Worm (Caenorhabditis elegans): ENCODE results near the gene W03F8.6.

The W03F8.6 gene

ce11 chrIV:5186480-5187205 is at the start of gene W03F8.6, which contains the start of gene mtrf-1L:
Gene W03F8.6, minus strand, starts transcription at chrIV:5186580.
Gene mtrf-1L, plus strand, starts transcription at chrIV:5187155.
- TF ChIP-seq ZK337.2 (GFP tag; IDR thresholded peaks at IDR 0.05), result no peak
- no peak for TF ChIP-seq rbr-2 (tag; optimal IDR thresholded peaks at IDR 0.05)
- no peak for TF ChIP-seq unc-62 (GFP tag; optimal IDR thresholded peaks at IDR 0.05 in 1 of 2)
- no peak for TF ChIP-seq unc-62 (tag; optimal IDR thresholded peaks at IDR 0.05)
- TF ChIP-seq nhr-48 (tag; optimal IDR thresholded peaks at IDR 0.05), result no peak
- TF ChIP-seq ctbp-1 (GFP tag; IDR thresholded peaks at IDR 0.05), result no peak
- TF ChIP-seq lsy-2 (tag; optimal IDR thresholded peaks at IDR 0.05), result no peak
- no peak for TF ChIP-seq dmd-8 (GFP tag; IDR thresholded peaks at IDR 0.05)
- TF ChIP-seq Y5F2A.4 (GFP tag; optimal IDR thresholded peaks at IDR 0.05), result no peak
- TF ChIP-seq nhr-28 (tag; optimal IDR thresholded peaks at IDR 0.05), result no peak
- no peak for TF ChIP-seq lin-39 (tag; optimal IDR thresholded peaks at IDR 0.05)
- no peak for TF ChIP-seq mdl-1 (tag; optimal IDR thresholded peaks at IDR 0.05)
- no peak for TF ChIP-seq nhr-11 (tag; optimal IDR thresholded peaks at IDR 0.05)
- TF ChIP-seq T26A8.4 (GFP tag; IDR thresholded peaks at IDR 0.05), result no peak
- no peak for TF ChIP-seq madf-9 (GFP tag; conservative IDR thresholded peaks at IDR 0.05)
- no peak for TF ChIP-seq egl-27 (tag; optimal IDR thresholded peaks at IDR 0.05)
- no peak for TF ChIP-seq lin-15B (tag; optimal IDR thresholded peaks at IDR 0.05)
- TF ChIP-seq ZK546.5 (tag; optimal IDR thresholded peaks at IDR 0.05), result no peak
- TF ChIP-seq zag-1 (tag; optimal IDR thresholded peaks at IDR 0.05), result no peak
- no peak for TF ChIP-seq dpl-1 (GFP tag; optimal IDR thresholded peaks at IDR 0.05)

- no peak for TF ChIP-seq nhr-42 (GFP tag; IDR thresholded peaks at IDR 0.05)
- TF ChIP-seq lin-13 (GFP tag; optimal IDR thresholded peaks at IDR 0.05), result no peak
- TF ChIP-seq pha-4 (GFP tag; IDR thresholded peaks at IDR 0.05), result no peak
- no peak for TF ChIP-seq pha-4 (tag; optimal IDR thresholded peaks at IDR 0.05)
- TF ChIP-seq set-16 (GFP tag; IDR thresholded peaks at IDR 0.05), result no peak
- no peak for TF ChIP-seq pqm-1 (tag; optimal IDR thresholded peaks at IDR 0.05)
- TF ChIP-seq cey-2 (tag; optimal IDR thresholded peaks at IDR 0.05; ENCODE audit: borderline replicate concordance, insufficient read depth), result no peak
- no peak for TF ChIP-seq mep-1 (tag; optimal IDR thresholded peaks at IDR 0.05)
- TF ChIP-seq egl-43 (GFP tag; IDR thresholded peaks at IDR 0.05), result no peak
- no peak for TF ChIP-seq nhr-111 (GFP tag; optimal IDR thresholded peaks at IDR 0.05)
- TF ChIP-seq nhr-10 (tag; optimal IDR thresholded peaks at IDR 0.05), result no peak
- no peak for TF ChIP-seq madf-5 (GFP tag; IDR thresholded peaks at IDR 0.05)
- TF ChIP-seq fkh-10 (GFP tag; optimal IDR thresholded peaks at IDR 0.05), result no peak
Measured at ce11 chrIV:5230530-5230929, 44.1 kb upstream of the W03F8.6 start, which contains the start of gene thn-5. Gene thn-5, plus strand, starts transcription at chrIV:5230830.

DNA sequence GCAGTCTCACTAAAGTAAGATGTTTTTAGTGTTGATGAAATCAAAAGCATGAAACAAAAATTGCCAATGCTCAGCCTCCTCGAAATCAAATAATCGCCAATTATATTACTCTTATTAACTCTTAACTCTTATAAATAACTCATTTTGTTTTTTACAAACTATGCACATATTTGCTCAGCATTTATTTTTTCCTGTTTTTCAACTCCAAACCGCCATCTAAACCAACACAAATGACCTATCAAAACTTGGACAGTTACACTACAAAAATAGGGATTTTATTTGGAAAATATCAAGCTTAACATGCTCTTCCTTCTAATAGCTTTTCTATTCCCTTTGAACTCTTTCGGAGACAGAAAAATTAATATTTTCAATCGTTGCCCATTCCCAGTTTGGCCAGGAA is 42.2 kb upstream of the W03F8.6 start, which contains the start of gene thn-6:
TSS of gene thn-6 (plus strand) at position 301 of the 400 bp plus-strand sequence.
- no peak for TF ChIP-seq nhr-77 (tag; optimal IDR thresholded peaks at IDR 0.05)
- no peak for TF ChIP-seq zfp-2 (tag; optimal IDR thresholded peaks at IDR 0.05)
- TF ChIP-seq daf-16 (GFP tag; optimal IDR thresholded peaks at IDR 0.05), result no peak
- no peak for TF ChIP-seq daf-16 (tag; optimal IDR thresholded peaks at IDR 0.05)
- TF ChIP-seq mxl-3 (GFP tag; optimal IDR thresholded peaks at IDR 0.05), result no peak
- no peak for TF ChIP-seq nhr-48 (tag; optimal IDR thresholded peaks at IDR 0.05)
- no peak for TF ChIP-seq lin-29 (GFP tag; IDR thresholded peaks at IDR 0.05)
- TF ChIP-seq ctbp-1 (GFP tag; IDR thresholded peaks at IDR 0.05), result no peak
- no peak for TF ChIP-seq ztf-7 (tag; optimal IDR thresholded peaks at IDR 0.05)
- TF ChIP-seq Y5F2A.4 (GFP tag; optimal IDR thresholded peaks at IDR 0.05), result no peak
- no peak for TF ChIP-seq ces-1 (GFP tag; optimal IDR thresholded peaks at IDR 0.05)
- TF ChIP-seq snpc-1.2 (GFP tag; IDR thresholded peaks at IDR 0.05), result no peak
- TF ChIP-seq T26A8.4 (GFP tag; IDR thresholded peaks at IDR 0.05), result no peak
- no peak for TF ChIP-seq nhr-10 (tag; optimal IDR thresholded peaks at IDR 0.05)
- no peak for TF ChIP-seq nhr-25 (tag; optimal IDR thresholded peaks at IDR 0.05; ENCODE audit: borderline replicate concordance, insufficient read depth)
- no peak for TF ChIP-seq duxl-1 (tag; optimal IDR thresholded peaks at IDR 0.05; ENCODE audit: poor library complexity)
- no peak for TF ChIP-seq daf-12 (tag; optimal IDR thresholded peaks at IDR 0.05)
- no peak for TF ChIP-seq F37D6.2 (tag; optimal IDR thresholded peaks at IDR 0.05)
